Fruit fly (Drosophila melanogaster) whole organism, embryonic: ENCODE results near the gene CG6106.

ENCODE experiments used
- Bgb ChIP-seq: fragments of 200-800 bp; sonication (Bioruptor generic); IDR thresholded peaks from 2 replicates; pipeline ENCODE4 v1.3.6; 2022; ENCODE audit warnings: missing biosample characterization, missing genetic modification characterization; ENCODE audit not compliant: partially characterized antibody
- CG10959 ChIP-seq: fragments of 200-800 bp; sonication (Bioruptor generic); IDR thresholded peaks from 2 replicates; pipeline ENCODE4 v1.3.6; 2022; ENCODE audit warnings: missing biosample characterization, missing genetic modification characterization
- CG11456 ChIP-seq: fragments of 200-800 bp; sonication (Bioruptor generic); IDR thresholded peaks from 3 replicates; pipeline ENCODE4 v1.3.6; 2022; ENCODE audit warnings: missing biosample characterization, missing genetic modification characterization
- CG12104 ChIP-seq: fragments of 200-800 bp; sonication (Bioruptor generic); optimal IDR thresholded peaks from 3 replicates; lab custom pipeline; 2016; ENCODE audit warnings: missing biosample characterization, missing genetic modification characterization
- CG13624 ChIP-seq: fragments of 200-800 bp; sonication (Bioruptor generic); optimal IDR thresholded peaks from 2 replicates; lab custom pipeline; 2016; ENCODE audit warnings: missing biosample characterization, missing genetic modification characterization
- CG14667 ChIP-seq: fragments of 200-800 bp; sonication (Bioruptor generic); IDR thresholded peaks from 2 replicates; pipeline ENCODE4 v1.3.6; 2022; ENCODE audit warnings: missing biosample characterization, missing genetic modification characterization
- CG14965 ChIP-seq: fragments of 200-800 bp; sonication (Bioruptor generic); optimal IDR thresholded peaks from 2 replicates; lab custom pipeline; 2016; ENCODE audit warnings: missing biosample characterization, missing genetic modification characterization, borderline replicate concordance
- CG17802 ChIP-seq: fragments of 200-800 bp; sonication (Bioruptor generic); optimal IDR thresholded peaks from 2 replicates; lab custom pipeline; 2018; ENCODE audit warnings: missing biosample characterization, mild to moderate bottlenecking, missing genetic modification characterization, moderate library complexity
- CG18599 ChIP-seq: fragments of 200-800 bp; sonication (Bioruptor generic); optimal IDR thresholded peaks from 3 replicates; lab custom pipeline; 2017; ENCODE audit warnings: missing biosample characterization, missing genetic modification characterization, mild to moderate bottlenecking, moderate library complexity, missing genetic modification reagents
- CG2116 ChIP-seq: fragments of 200-800 bp; sonication (Bioruptor generic); optimal IDR thresholded peaks from 3 replicates; lab custom pipeline; 2018; ENCODE audit warnings: missing biosample characterization, mild to moderate bottlenecking, missing genetic modification characterization
- CG2712 ChIP-seq: fragments of 200-800 bp; optimal IDR thresholded peaks from 3 replicates; lab custom pipeline; 2019; ENCODE audit warnings: missing biosample characterization, mild to moderate bottlenecking, missing genetic modification characterization, moderate library complexity
- CG42726 ChIP-seq: fragments of 200-800 bp; sonication (Bioruptor generic); IDR thresholded peaks from 2 replicates; pipeline ENCODE4 v1.3.6; 2022; ENCODE audit warnings: missing biosample characterization, missing genetic modification characterization; ENCODE audit not compliant: partially characterized antibody
- CG4360 ChIP-seq: fragments of 200-800 bp; sonication (Bioruptor generic); IDR thresholded peaks from 2 replicates; pipeline ENCODE4 v1.3.6; 2022; ENCODE audit warnings: missing biosample characterization, missing genetic modification characterization
- CG4404 ChIP-seq: fragments of 200-800 bp; sonication (Bioruptor generic); IDR thresholded peaks from 2 replicates; pipeline ENCODE4 v1.3.6; 2022; ENCODE audit warnings: missing biosample characterization, missing genetic modification characterization
- CG6272 ChIP-seq: fragments of 200-800 bp; sonication (Bioruptor generic); IDR thresholded peaks from 2 replicates; pipeline ENCODE4 v1.3.6; 2022; ENCODE audit warnings: missing biosample characterization, missing genetic modification characterization
- CG6791 ChIP-seq: fragments of 200-800 bp; sonication (Bioruptor generic); IDR thresholded peaks from 3 replicates; pipeline ENCODE4 v1.3.6; 2022; ENCODE audit warnings: missing biosample characterization, missing genetic modification characterization; ENCODE audit not compliant: partially characterized antibody
- CG7928 ChIP-seq: fragments of 200-800 bp; sonication (Bioruptor generic); optimal IDR thresholded peaks from 2 replicates; lab custom pipeline; 2017; ENCODE audit warnings: missing biosample characterization, mild to moderate bottlenecking, missing genetic modification characterization
- CG9437 ChIP-seq: fragments of 200-800 bp; sonication (Bioruptor generic); optimal IDR thresholded peaks from 2 replicates; lab custom pipeline; 2018; ENCODE audit warnings: missing biosample characterization, mild to moderate bottlenecking, missing genetic modification characterization
- CTCF ChIP-seq: fragments of 200-800 bp; sonication (Bioruptor generic); optimal IDR thresholded peaks from 2 replicates; lab custom pipeline; 2017; ENCODE audit warnings: missing biosample characterization, mild to moderate bottlenecking, missing genetic modification characterization, moderate library complexity
- CkIIα-i1 ChIP-seq: fragments of 200-800 bp; sonication (Bioruptor generic); IDR thresholded peaks from 2 replicates; pipeline ENCODE4 v1.3.6; 2022; ENCODE audit warnings: missing biosample characterization, missing genetic modification characterization
- CrebB ChIP-seq: fragments of 200-800 bp; sonication (Bioruptor generic); optimal IDR thresholded peaks from 3 replicates; lab custom pipeline; 2018; ENCODE audit warnings: missing biosample characterization, mild to moderate bottlenecking, missing genetic modification characterization
- D ChIP-seq, 2 experiments: fragments of 200-800 bp in 1 of 2; fragments of >200 bp in 1 of 2; sonication (Bioruptor generic) in 1 of 2; optimal IDR thresholded peaks; 2 replicates in 1 of 2; 3 replicates in 1 of 2; lab custom pipeline; 2017; ENCODE audit warnings: mild to moderate bottlenecking in 1 of 2, missing biosample characterization in 1 of 2, missing genetic modification characterization in 1 of 2, missing genetic modification reagents in 1 of 2
- D19B ChIP-seq: fragments of 200-800 bp; sonication (Bioruptor generic); optimal IDR thresholded peaks from 2 replicates; lab custom pipeline; 2017; ENCODE audit warnings: missing biosample characterization, mild to moderate bottlenecking, missing genetic modification characterization
- Dbx ChIP-seq: fragments of 200-800 bp; sonication (Bioruptor generic); IDR thresholded peaks from 3 replicates; pipeline ENCODE4 v1.3.6; 2022; ENCODE audit warnings: missing biosample characterization, missing genetic modification characterization
- Dref ChIP-seq: fragments of 200-800 bp; sonication (Bioruptor generic); IDR thresholded peaks from 2 replicates; pipeline ENCODE4 v1.3.6; 2022; ENCODE audit warnings: missing biosample characterization, missing genetic modification characterization
- Drgx ChIP-seq: fragments of 200-800 bp; sonication (Bioruptor generic); IDR thresholded peaks from 2 replicates; pipeline ENCODE4 v1.3.6; 2022; ENCODE audit warnings: missing biosample characterization, missing genetic modification characterization
- H15 ChIP-seq: fragments of 200-800 bp; sonication (Bioruptor generic); IDR thresholded peaks from 3 replicates; pipeline ENCODE4 v1.3.6; 2022; ENCODE audit warnings: missing biosample characterization, missing genetic modification characterization
- HmgZ ChIP-seq: fragments of 200-800 bp; sonication (Bioruptor generic); optimal IDR thresholded peaks from 2 replicates; lab custom pipeline; 2018; ENCODE audit warnings: missing biosample characterization, mild to moderate bottlenecking, missing genetic modification characterization
- Hmx ChIP-seq: fragments of 200-800 bp; sonication (Bioruptor generic); optimal IDR thresholded peaks from 2 replicates; lab custom pipeline; 2016; ENCODE audit warnings: missing biosample characterization, missing genetic modification characterization
- Hr39 ChIP-seq: fragments of >200 bp; optimal IDR thresholded peaks from 2 replicates; lab custom pipeline; 2017
- Mad ChIP-seq: fragments of 200-800 bp; sonication (Bioruptor generic); optimal IDR thresholded peaks from 2 replicates; lab custom pipeline; 2016; ENCODE audit warnings: missing biosample characterization, missing genetic modification characterization
- Med ChIP-seq: fragments of 200-800 bp; sonication (Bioruptor generic); peaks from one replicate; lab custom pipeline; 2016; ENCODE audit warnings: missing biosample characterization, missing genetic modification characterization, mild to moderate bottlenecking, inconsistent platforms, moderate library complexity
- Mes4 ChIP-seq: fragments of 200-800 bp; sonication (Bioruptor generic); optimal IDR thresholded peaks from 2 replicates; lab custom pipeline; 2016; ENCODE audit warnings: missing biosample characterization, missing genetic modification characterization
- NC2β ChIP-seq: fragments of 200-800 bp; sonication (Bioruptor generic); optimal IDR thresholded peaks from 2 replicates; lab custom pipeline; 2016; ENCODE audit warnings: missing biosample characterization, missing genetic modification characterization
- Nf-YC ChIP-seq: fragments of 200-800 bp; optimal IDR thresholded peaks from 3 replicates; lab custom pipeline; 2019; ENCODE audit warnings: missing biosample characterization, mild to moderate bottlenecking, missing genetic modification characterization, moderate library complexity
- Sin3A ChIP-seq: fragments of >200 bp; optimal IDR thresholded peaks from 2 replicates; lab custom pipeline; 2018
- Spps ChIP-seq: fragments of 200-800 bp; sonication (Bioruptor generic); optimal IDR thresholded peaks from 2 replicates; lab custom pipeline; 2018; ENCODE audit warnings: missing biosample characterization, mild to moderate bottlenecking, missing genetic modification characterization
- Xbp1 ChIP-seq: fragments of 200-800 bp; sonication (Bioruptor generic); optimal IDR thresholded peaks from 3 replicates; lab custom pipeline; 2016; ENCODE audit warnings: missing biosample characterization, mild to moderate bottlenecking, missing genetic modification characterization
- amos ChIP-seq: fragments of 200-800 bp; sonication (Bioruptor generic); IDR thresholded peaks from 2 replicates; pipeline ENCODE4 v1.3.6; 2022; ENCODE audit warnings: missing biosample characterization, missing genetic modification characterization; ENCODE audit not compliant: partially characterized antibody
- bab2 ChIP-seq: fragments of 200-800 bp; sonication (Bioruptor generic); optimal IDR thresholded peaks from 2 replicates; lab custom pipeline; 2016; ENCODE audit warnings: missing biosample characterization, missing genetic modification characterization
- gfzf ChIP-seq: fragments of 200-800 bp; sonication (Bioruptor generic); optimal IDR thresholded peaks from 2 replicates; lab custom pipeline; 2016; ENCODE audit warnings: missing biosample characterization, mild to moderate bottlenecking, missing genetic modification characterization, moderate library complexity
- grn ChIP-seq: fragments of 200-800 bp; sonication (Bioruptor generic); optimal IDR thresholded peaks from 3 replicates; lab custom pipeline; 2017; ENCODE audit warnings: missing biosample characterization, missing genetic modification characterization
- hkb ChIP-seq, 2 experiments: fragments of 200-800 bp in 1 of 2; fragments of >200 bp in 1 of 2; sonication (Bioruptor generic) in 1 of 2; IDR thresholded peaks in 1 of 2; optimal IDR thresholded peaks in 1 of 2; 2 replicates each; pipeline versions ENCODE4 v1.3.6 to Lab custom; 2017 to 2022; ENCODE audit warnings: missing biosample characterization in 1 of 2, missing genetic modification characterization in 1 of 2
- hth ChIP-seq: fragments of >200 bp; optimal IDR thresholded peaks from 2 replicates; lab custom pipeline; 2017; ENCODE audit warnings: inconsistent platforms
- inv ChIP-seq: fragments of 200-800 bp; sonication (Bioruptor generic); IDR thresholded peaks from 2 replicates; pipeline ENCODE4 v1.3.6; 2022; ENCODE audit warnings: missing biosample characterization, missing genetic modification characterization; ENCODE audit not compliant: partially characterized antibody
- pb ChIP-seq: fragments of 200-800 bp; sonication (Bioruptor generic); optimal IDR thresholded peaks from 3 replicates; lab custom pipeline; 2016; ENCODE audit warnings: missing biosample characterization, missing genetic modification characterization
- prd ChIP-seq, 3 experiments: fragments of >200 bp in 2 of 3; fragments of 200-800 bp in 1 of 3; sonication (Bioruptor generic) in 1 of 3; optimal IDR thresholded peaks in 2 of 3; IDR thresholded peaks in 1 of 3; 2 replicates in 2 of 3; 3 replicates in 1 of 3; pipeline versions ENCODE4 v1.3.6 to Lab custom; 2017 to 2022; ENCODE audit warnings: missing biosample characterization in 1 of 3, missing genetic modification characterization in 1 of 3
- slp2 ChIP-seq: fragments of 200-800 bp; sonication (Bioruptor generic); optimal IDR thresholded peaks from 2 replicates; lab custom pipeline; 2016; ENCODE audit warnings: missing biosample characterization, missing genetic modification characterization
- stwl ChIP-seq: fragments of 200-800 bp; sonication (Bioruptor generic); optimal IDR thresholded peaks from 3 replicates; lab custom pipeline; 2018; ENCODE audit warnings: missing biosample characterization, mild to moderate bottlenecking, missing genetic modification characterization, moderate library complexity
- wdn ChIP-seq: fragments of 200-800 bp; sonication (Bioruptor generic); IDR thresholded peaks from 2 replicates; pipeline ENCODE4 v1.3.6; 2022; ENCODE audit warnings: missing biosample characterization, missing genetic modification characterization
- zfh1 ChIP-seq: fragments of 200-800 bp; sonication (Bioruptor generic); IDR thresholded peaks from 3 replicates; pipeline ENCODE4 v1.3.6; 2022; ENCODE audit warnings: missing biosample characterization, missing genetic modification characterization

The CG6106 gene

dm6 chrX:18385056-18385455, 26.4 kb downstream of the CG6106 start, which contains the start of gene betaCOP (continued):
- TF ChIP-seq grn, result no peak
- peak; percentile 11 for TF ChIP-seq stwl
- TF ChIP-seq wdn, result no peak
- no peak for TF ChIP-seq CG18599 (GFP tag; lab: Kevin White, UChicago)
- TF ChIP-seq Hr39 (lab: Kevin White, UChicago), result no peak
- peak; percentile 40; the same call in 1 of the 2 replicates for TF ChIP-seq Bgb (GFP tag; lab: Robert Waterston, UW)
- TF ChIP-seq CG4404 (GFP tag; lab: Robert Waterston, UW), result no peak
- TF ChIP-seq CG2712 (tag; lab: Kevin White, UChicago), result no peak
- TF ChIP-seq D19B (GFP tag; lab: Kevin White, UChicago), result no peak
- no peak for TF ChIP-seq slp2 (GFP tag; lab: Kevin White, UChicago)
- no peak for TF ChIP-seq CG17802 (tag; lab: Kevin White, UChicago)
- no peak for TF ChIP-seq H15
- TF ChIP-seq HmgZ (tag; lab: Kevin White, UChicago), result peak; percentile 36
- no peak for TF ChIP-seq pb (GFP tag; lab: Kevin White, UChicago)
- TF ChIP-seq CG42726 (GFP tag; lab: Robert Waterston, UW), result peak; percentile 44; the same call in 1 of the 2 replicates
- no peak for TF ChIP-seq Spps
- no peak for TF ChIP-seq CG6791 (GFP tag; lab: Robert Waterston, UW)
- TF ChIP-seq CG12104 (GFP tag; lab: Kevin White, UChicago), result no peak
- TF ChIP-seq gfzf (GFP tag; lab: Kevin White, UChicago), result peak; percentile 96
- no peak for TF ChIP-seq NC2β (GFP tag; lab: Kevin White, UChicago)
- TF ChIP-seq CkIIα-i1 (GFP tag; lab: Robert Waterston, UW), result no peak
- peak; percentile 92 for TF ChIP-seq CG7928
- TF ChIP-seq Dref (GFP tag; lab: Robert Waterston, UW), result peak; percentile 48
- no peak for TF ChIP-seq zfh1 (GFP tag; lab: Robert Waterston, UW)
- no peak for TF ChIP-seq CG6272 (GFP tag; lab: Robert Waterston, UW)
- no peak for TF ChIP-seq CG9437 (GFP tag; lab: Kevin White, UChicago)
- TF ChIP-seq CG14965, result no peak
- no peak for TF ChIP-seq Mad (GFP tag; lab: Kevin White, UChicago)
- TF ChIP-seq Sin3A, result peak; percentile 86
- TF ChIP-seq hkb (optimal IDR thresholded peaks at IDR 0.05; lab: Kevin White, UChicago), result peak; percentile 51
- no peak for TF ChIP-seq hkb (GFP tag; IDR thresholded peaks at IDR 0.05; lab: Robert Waterston, UW)
- peak; percentile 44; the same call in 1 of the 2 replicates for TF ChIP-seq amos (GFP tag; lab: Robert Waterston, UW)
- no peak for TF ChIP-seq Mes4
- TF ChIP-seq CG4360 (GFP tag; lab: Robert Waterston, UW), result no peak
- TF ChIP-seq Hmx, result no peak
- TF ChIP-seq hth, result no peak
- TF ChIP-seq CTCF (GFP tag; lab: Kevin White, UChicago), result no peak
- no peak for TF ChIP-seq inv (GFP tag; lab: Robert Waterston, UW)
- no peak for TF ChIP-seq D (optimal IDR thresholded peaks at IDR 0.05; lab: Kevin White, UChicago)
- TF ChIP-seq D (GFP tag; optimal IDR thresholded peaks at IDR 0.05; lab: Kevin White, UChicago), result no peak
- TF ChIP-seq Med (GFP tag; lab: Kevin White, UChicago), result peak; percentile 81
- no peak for TF ChIP-seq prd (optimal IDR thresholded peaks at IDR 0.05; lab: Kevin White, UChicago)
- TF ChIP-seq prd (GFP tag; IDR thresholded peaks at IDR 0.05; lab: Robert Waterston, UW), result 0 out of 3 replicates have a peak, but pooled peaks have one; percentile 11
- TF ChIP-seq Nf-YC (tag; lab: Kevin White, UChicago), result no peak
- TF ChIP-seq CrebB (tag; lab: Kevin White, UChicago), result no peak
- no peak for TF ChIP-seq CG10959 (GFP tag; lab: Robert Waterston, UW)
- peak; percentile 54; the same call in 1 of the 3 replicates for TF ChIP-seq CG11456 (GFP tag; lab: Robert Waterston, UW)
- peak; percentile 5 for TF ChIP-seq CG13624 (GFP tag; lab: Kevin White, UChicago)
- no peak for TF ChIP-seq Drgx (GFP tag; lab: Robert Waterston, UW)
- no peak for TF ChIP-seq bab2 (GFP tag; lab: Kevin White, UChicago)
- peak; percentile 34; the same call in 1 of the 3 replicates for TF ChIP-seq Dbx (GFP tag; lab: Robert Waterston, UW)
- no peak for TF ChIP-seq CG14667 (GFP tag; lab: Robert Waterston, UW)
- TF ChIP-seq Xbp1 (GFP tag; lab: Kevin White, UChicago), result peak; percentile 45
- TF ChIP-seq CG2116 (GFP tag; lab: Kevin White, UChicago), result peak; percentile 25
